Worm (Caenorhabditis elegans): ENCODE data around the gene bkip-1.

bkip-1 gene

DNA sequence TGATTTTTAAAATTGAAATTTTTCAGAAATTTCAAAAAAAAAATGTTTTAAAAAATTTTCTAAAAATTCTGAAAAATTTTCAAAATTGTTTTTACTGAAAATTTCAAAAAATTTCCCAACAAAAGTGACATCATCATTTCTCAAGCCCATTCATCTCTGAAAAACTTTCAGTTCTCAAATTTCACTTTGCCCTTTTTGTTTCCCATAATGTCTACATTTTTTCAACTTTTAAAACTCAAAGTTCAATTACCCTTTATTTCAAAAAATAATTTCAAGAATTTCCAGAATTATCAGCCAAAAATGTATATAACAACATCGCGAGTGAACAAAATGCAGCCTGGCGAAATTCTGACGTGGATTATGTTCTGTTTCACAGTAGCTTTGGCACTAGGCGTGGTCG is at the start of gene bkip-1:
Gene bkip-1, plus strand, starts transcription at position 301 of the 400 bp plus-strand sequence.
- TF ChIP-seq odd-2 (tag; optimal IDR thresholded peaks at IDR 0.05) (no peak), ceh-19 (GFP tag; optimal IDR thresholded peaks at IDR 0.05) (no peak), dve-1 (tag; optimal IDR thresholded peaks at IDR 0.05) (no peak), tbx-2 (tag; optimal IDR thresholded peaks at IDR 0.05) (no peak), ceh-22 (tag; optimal IDR thresholded peaks at IDR 0.05) (no peak), lim-6 (tag; optimal IDR thresholded peaks at IDR 0.05) (no peak), K09A11.1 (tag; optimal IDR thresholded peaks at IDR 0.05; ENCODE audit: insufficient read depth) (no peak), ceh-2 (tag; optimal IDR thresholded peaks at IDR 0.05) (no peak), zip-5 (tag; optimal IDR thresholded peaks at IDR 0.05) (no peak), K02D7.2 (tag; optimal IDR thresholded peaks at IDR 0.05) (no peak), ceh-31 (tag; optimal IDR thresholded peaks at IDR 0.05) (no peak), C08G9.2 (tag; optimal IDR thresholded peaks at IDR 0.05) (no peak), ceh-48 (tag; optimal IDR thresholded peaks at IDR 0.05) (no peak), hlh-6 (tag; optimal IDR thresholded peaks at IDR 0.05) (no peak), ceh-9 (tag; optimal IDR thresholded peaks at IDR 0.05) (no peak), unc-42 (tag; optimal IDR thresholded peaks at IDR 0.05) (no peak), ztf-16 (tag; optimal IDR thresholded peaks at IDR 0.05) (no peak), pag-3 (tag; optimal IDR thresholded peaks at IDR 0.05; ENCODE audit: borderline replicate concordance) (no peak), T23F11.4 (GFP tag; optimal IDR thresholded peaks at IDR 0.05) (no peak), hlh-13 (GFP tag; optimal IDR thresholded peaks at IDR 0.05) (no peak)

DNA sequence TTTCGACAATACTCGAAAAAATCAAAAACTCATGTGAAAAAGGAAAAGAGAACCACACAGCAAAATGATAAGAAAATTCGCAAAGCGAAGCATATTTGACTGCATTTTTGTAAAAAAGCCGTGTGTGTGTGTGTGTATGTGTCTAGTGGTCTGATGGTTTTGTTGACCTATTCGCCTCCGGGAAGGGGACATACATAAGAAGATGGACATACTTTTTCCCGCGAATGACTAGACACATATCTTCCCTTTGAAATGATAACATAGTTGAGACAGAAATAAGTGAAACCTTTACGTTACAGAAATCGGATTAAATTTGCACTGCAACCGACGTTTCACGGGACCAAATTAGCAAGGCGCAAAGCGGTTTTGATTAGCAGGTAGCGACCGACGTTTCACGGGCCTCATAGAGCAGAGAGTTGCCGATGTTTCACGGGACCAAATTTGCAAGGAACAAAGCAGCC is 49.6 kb upstream of the bkip-1 start:
- TF ChIP-seq ceh-6 (GFP tag; optimal IDR thresholded peaks at IDR 0.05): no peak
- TF ChIP-seq unc-42 (tag; optimal IDR thresholded peaks at IDR 0.05): no peak
- TF ChIP-seq pqm-1 (tag; optimal IDR thresholded peaks at IDR 0.05): no peak
- TF ChIP-seq tbx-7 (tag; optimal IDR thresholded peaks at IDR 0.05): no peak
- TF ChIP-seq hlh-13 (GFP tag; optimal IDR thresholded peaks at IDR 0.05): no peak
- TF ChIP-seq zip-5 (tag; optimal IDR thresholded peaks at IDR 0.05): no peak
- TF ChIP-seq rnt-1 (tag; optimal IDR thresholded peaks at IDR 0.05): no peak
- TF ChIP-seq ceh-24 (tag; optimal IDR thresholded peaks at IDR 0.05): no peak

DNA sequence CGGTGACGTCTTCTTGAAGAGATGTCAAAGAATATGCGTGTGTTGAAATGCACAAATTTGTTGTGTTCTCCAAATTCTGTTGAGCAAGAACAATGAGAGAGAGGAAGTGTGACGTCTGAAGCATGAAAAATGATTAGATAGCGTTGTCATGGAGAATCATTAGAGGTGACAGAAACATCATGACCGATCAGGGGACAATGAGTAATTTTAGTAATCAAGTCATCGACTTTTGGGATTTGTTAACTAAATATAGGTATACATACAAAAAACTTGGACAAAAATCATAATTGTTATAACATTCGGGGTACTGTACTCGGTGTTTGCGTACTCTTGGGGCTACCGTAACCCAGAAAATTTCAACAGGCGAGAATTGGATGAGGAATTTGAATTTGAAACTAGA is 48.9 kb upstream of the bkip-1 start, which contains the start of gene daf-5:
Gene daf-5, minus strand, starts transcription at position 101 of the 400 bp plus-strand sequence.
- TF ChIP-seq pat-9 (tag; optimal IDR thresholded peaks at IDR 0.05) (no peak), nhr-11 (tag; optimal IDR thresholded peaks at IDR 0.05) (no peak), lim-6 (tag; optimal IDR thresholded peaks at IDR 0.05) (no peak), pros-1 (tag; optimal IDR thresholded peaks at IDR 0.05) (no peak), pha-2 (tag; optimal IDR thresholded peaks at IDR 0.05) (no peak), fkh-10 (GFP tag; optimal IDR thresholded peaks at IDR 0.05) (no peak), lin-11 (tag; optimal IDR thresholded peaks at IDR 0.05) (no peak), ets-4 (tag; optimal IDR thresholded peaks at IDR 0.05) (no peak), pqm-1 (tag; optimal IDR thresholded peaks at IDR 0.05) (no peak), ceh-24 (tag; optimal IDR thresholded peaks at IDR 0.05) (no peak)

DNA sequence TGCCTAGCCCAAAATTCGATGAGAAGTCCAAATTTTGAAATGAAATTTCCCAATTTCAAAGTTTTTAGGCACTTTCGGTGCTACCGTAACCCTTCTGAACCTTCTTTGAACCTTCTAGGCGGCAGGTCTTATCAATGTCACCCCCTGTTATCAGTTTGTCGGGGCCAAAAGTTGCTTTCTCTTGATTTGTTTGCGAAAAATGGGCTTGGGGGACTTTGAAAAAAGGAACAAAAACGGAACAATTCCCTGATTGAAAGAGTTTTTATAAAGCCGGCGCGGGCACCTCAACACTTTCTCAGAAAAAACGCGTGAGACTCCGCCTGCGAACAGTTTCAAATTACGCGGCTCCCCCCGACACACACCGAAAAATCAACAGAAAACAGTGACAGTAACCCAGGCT is 47.9 kb upstream of the bkip-1 start:
- TF ChIP-seq elt-2 (tag; optimal IDR thresholded peaks at IDR 0.05) (peak; percentile 58), ceh-48 (tag; optimal IDR thresholded peaks at IDR 0.05) (no peak), ceh-31 (tag; optimal IDR thresholded peaks at IDR 0.05) (no peak), hlh-8 (tag; optimal IDR thresholded peaks at IDR 0.05) (no peak)

DNA sequence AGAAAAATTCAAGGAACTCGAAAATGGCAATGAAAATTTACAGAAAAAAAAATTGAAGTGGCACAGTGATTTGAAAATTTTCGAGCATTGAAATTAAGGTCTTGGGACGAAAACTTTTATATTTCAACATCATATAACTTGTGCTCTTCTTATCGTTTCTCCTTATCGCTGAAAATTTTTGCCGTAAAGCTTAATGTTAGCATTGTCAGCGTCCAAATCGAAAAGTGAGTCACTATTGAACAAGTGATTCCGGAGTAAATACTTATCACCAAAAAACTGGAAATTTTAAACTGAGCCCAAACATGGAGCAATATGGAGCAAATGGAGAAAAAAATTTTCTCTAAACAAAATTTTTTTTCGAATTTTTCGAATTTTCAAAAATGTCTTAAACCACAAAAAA is 45.3 kb upstream of the bkip-1 start:
- TF ChIP-seq pha-4 (tag; optimal IDR thresholded peaks at IDR 0.05) (no peak), ttx-3 (tag; optimal IDR thresholded peaks at IDR 0.05) (no peak), unc-3 (GFP tag; conservative IDR thresholded peaks at IDR 0.05) (no peak), unc-3 (tag; optimal IDR thresholded peaks at IDR 0.05) (no peak), ceh-6 (GFP tag; optimal IDR thresholded peaks at IDR 0.05) (no peak), fkh-6 (tag; optimal IDR thresholded peaks at IDR 0.05) (no peak), unc-55 (GFP tag; optimal IDR thresholded peaks at IDR 0.05) (no peak), hlh-13 (GFP tag; optimal IDR thresholded peaks at IDR 0.05) (no peak), ceh-9 (tag; optimal IDR thresholded peaks at IDR 0.05) (no peak), ceh-48 (tag; optimal IDR thresholded peaks at IDR 0.05) (no peak), tbx-2 (tag; optimal IDR thresholded peaks at IDR 0.05) (no peak), sox-2 (GFP tag; IDR thresholded peaks at IDR 0.05) (no peak), unc-42 (tag; optimal IDR thresholded peaks at IDR 0.05) (no peak), nfya-1 (tag; optimal IDR thresholded peaks at IDR 0.05) (no peak), sox-4 (tag; optimal IDR thresholded peaks at IDR 0.05) (no peak)
